Worm (Caenorhabditis elegans) whole organism, L2 larva: ENCODE data around the gene K01D12.20.

Experiments used
- elt-3 ChIP-seq: sonication (generic microtip); optimal IDR thresholded peaks from 2 replicates; lab custom pipeline; 2017; ENCODE audit warnings: missing biosample characterization, missing genetic modification characterization
- lin-13 ChIP-seq: fragments of 150-350 bp; optimal IDR thresholded peaks from 2 replicates; lab custom pipeline; 2014; ENCODE audit warnings: missing biosample characterization, missing genetic modification reagents, missing genetic modification characterization
- nhr-25 ChIP-seq: fragments of 150-350 bp; sonication (generic microtip); optimal IDR thresholded peaks from 3 replicates; lab custom pipeline; 2014; ENCODE audit warnings: missing biosample characterization, missing genetic modification characterization

DNA sequence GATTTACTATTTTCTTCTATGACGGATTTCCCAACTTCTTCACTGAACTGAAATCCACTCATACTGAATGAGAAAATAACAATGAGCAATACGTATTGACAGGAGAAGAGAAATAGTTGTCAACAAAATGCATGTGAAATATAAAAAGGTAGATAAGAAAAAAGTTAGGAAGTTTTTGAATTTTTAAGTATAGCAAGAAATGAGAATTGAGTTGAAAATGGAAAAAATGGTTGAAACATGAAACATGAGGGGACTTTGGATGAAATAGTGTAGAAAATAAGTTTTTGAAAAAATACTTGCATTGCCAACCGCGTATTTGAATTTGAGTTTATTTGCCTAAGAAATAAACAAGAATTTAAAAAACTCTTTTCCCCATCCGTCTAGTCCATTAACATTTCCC lies 46.3 kb upstream of the K01D12.20 start, which contains the start of the genes pals-38 and C54D10.9:
- TF ChIP-seq elt-3 (tag; lab: Kevin White, UChicago) (no peak), nhr-25 (no peak), lin-13 (GFP tag; lab: Kevin White, UChicago) (no peak)
